Fruit fly (Drosophila melanogaster) whole organism, embryonic: ENCODE results near the gene Ythdc1.
A peak's percentile ranks its signal among the peaks of the same experiment; 100 is the strongest.

ENCODE experiments used
- Adf1 ChIP-seq: fragments of 200-800 bp; sonication (Bioruptor generic); IDR thresholded peaks from 2 replicates; pipeline ENCODE4 v1.3.6; 2022; ENCODE audit warnings: missing biosample characterization, missing genetic modification characterization
- Asciz ChIP-seq: fragments of 200-800 bp; sonication (Bioruptor generic); optimal IDR thresholded peaks from 2 replicates; lab custom pipeline; 2017; ENCODE audit warnings: missing biosample characterization, mild to moderate bottlenecking, missing genetic modification characterization, missing genetic modification reagents
- Awh ChIP-seq: fragments of 200-800 bp; sonication (Bioruptor generic); IDR thresholded peaks from 2 replicates; pipeline ENCODE4, ENCODE4 v1.3.6; 2022; ENCODE audit warnings: missing biosample characterization, missing genetic modification characterization
- Blimp-1 ChIP-seq: fragments of 200-800 bp; sonication (Bioruptor generic); optimal IDR thresholded peaks from 3 replicates; lab custom pipeline; 2018; ENCODE audit warnings: missing biosample characterization, missing genetic modification characterization, mild to moderate bottlenecking, moderate library complexity, missing genetic modification reagents
- BtbVII ChIP-seq: fragments of 200-800 bp; sonication (Bioruptor generic); optimal IDR thresholded peaks from 3 replicates; lab custom pipeline; 2017; ENCODE audit warnings: missing biosample characterization, mild to moderate bottlenecking, missing genetic modification characterization
- CG10366 ChIP-seq: fragments of 200-800 bp; sonication (Bioruptor generic); IDR thresholded peaks from 2 replicates; pipeline ENCODE4 v1.3.6; 2022; ENCODE audit warnings: missing biosample characterization, missing genetic modification characterization
- CG11093 ChIP-seq: fragments of 200-800 bp; sonication (Bioruptor generic); IDR thresholded peaks from 3 replicates; pipeline ENCODE4 v1.3.6; 2022; ENCODE audit warnings: missing biosample characterization, missing genetic modification characterization
- CG11695 ChIP-seq: fragments of 200-800 bp; sonication (Bioruptor generic); IDR thresholded peaks from 3 replicates; pipeline ENCODE4 v1.3.6; 2022; ENCODE audit warnings: missing biosample characterization, missing genetic modification characterization
- CG13424 ChIP-seq: fragments of 200-800 bp; sonication (Bioruptor generic); optimal IDR thresholded peaks from 2 replicates; lab custom pipeline; 2019; ENCODE audit warnings: missing biosample characterization, mild to moderate bottlenecking, missing genetic modification characterization, moderate library complexity
- CG15073 ChIP-seq: fragments of 200-800 bp; sonication (Bioruptor generic); optimal IDR thresholded peaks from 2 replicates; lab custom pipeline; 2016; ENCODE audit warnings: missing biosample characterization, missing genetic modification characterization
- CG17328 ChIP-seq: fragments of 200-800 bp; sonication (Bioruptor generic); IDR thresholded peaks from 2 replicates; pipeline ENCODE4 v1.3.6; 2022; ENCODE audit warnings: missing biosample characterization, missing genetic modification characterization
- CG18764 ChIP-seq: fragments of 200-800 bp; sonication (Bioruptor generic); optimal IDR thresholded peaks from 3 replicates; lab custom pipeline; 2016; ENCODE audit warnings: missing biosample characterization, missing genetic modification characterization
- CG43689 ChIP-seq: fragments of 200-800 bp; sonication (Bioruptor generic); IDR thresholded peaks from 2 replicates; pipeline ENCODE4 v1.3.6; 2022; ENCODE audit warnings: missing biosample characterization, missing genetic modification characterization
- CG5245 ChIP-seq: fragments of 200-800 bp; sonication (Bioruptor generic); optimal IDR thresholded peaks from 3 replicates; lab custom pipeline; 2016; ENCODE audit warnings: missing biosample characterization, missing genetic modification characterization
- CG6689 ChIP-seq: fragments of 200-800 bp; sonication (Bioruptor generic); IDR thresholded peaks from 2 replicates; pipeline ENCODE4 v1.3.6; 2022; ENCODE audit warnings: missing biosample characterization, missing genetic modification characterization
- CG7372 ChIP-seq: fragments of 200-800 bp; sonication (Bioruptor generic); IDR thresholded peaks from 2 replicates; pipeline ENCODE4 v1.3.6; 2022; ENCODE audit warnings: missing biosample characterization, missing genetic modification characterization
- CG8089 ChIP-seq: fragments of 200-800 bp; sonication (Bioruptor generic); optimal IDR thresholded peaks from 3 replicates; lab custom pipeline; 2016; ENCODE audit warnings: missing biosample characterization, missing genetic modification characterization
- Camta ChIP-seq: fragments of 200-800 bp; sonication (Bioruptor generic); optimal IDR thresholded peaks from 2 replicates; lab custom pipeline; 2016; ENCODE audit warnings: missing biosample characterization, missing genetic modification characterization
- Chrac-16 ChIP-seq: fragments of 200-800 bp; sonication (Bioruptor generic); optimal IDR thresholded peaks from 3 replicates; lab custom pipeline; 2016; ENCODE audit warnings: missing biosample characterization, missing genetic modification characterization
- D19A ChIP-seq: fragments of 200-800 bp; optimal IDR thresholded peaks from 3 replicates; lab custom pipeline; 2019; ENCODE audit warnings: missing biosample characterization, mild to moderate bottlenecking, missing genetic modification characterization, moderate library complexity
- E2f1 ChIP-seq: fragments of 200-800 bp; sonication (Bioruptor generic); IDR thresholded peaks from 2 replicates; pipeline ENCODE4 v1.3.6; 2022; ENCODE audit warnings: missing biosample characterization, missing genetic modification characterization
- HLH3B ChIP-seq: fragments of 200-800 bp; sonication (Bioruptor generic); IDR thresholded peaks from 2 replicates; pipeline ENCODE4 v1.3.6; 2022; ENCODE audit warnings: missing biosample characterization, missing genetic modification characterization
- Hey ChIP-seq: fragments of 200-800 bp; sonication (Bioruptor generic); optimal IDR thresholded peaks from 3 replicates; lab custom pipeline; 2018; ENCODE audit warnings: missing biosample characterization, mild to moderate bottlenecking, missing genetic modification characterization
- HmgZ ChIP-seq: fragments of 200-800 bp; sonication (Bioruptor generic); optimal IDR thresholded peaks from 2 replicates; lab custom pipeline; 2018; ENCODE audit warnings: missing biosample characterization, mild to moderate bottlenecking, missing genetic modification characterization
- Hmr ChIP-seq: fragments of 200-800 bp; sonication (Bioruptor generic); optimal IDR thresholded peaks from 3 replicates; lab custom pipeline; 2017; ENCODE audit warnings: mild to moderate bottlenecking, missing biosample characterization, missing genetic modification reagents, missing genetic modification characterization
- MTF-1 ChIP-seq: fragments of 200-800 bp; sonication (Bioruptor generic); optimal IDR thresholded peaks from 2 replicates; lab custom pipeline; 2018; ENCODE audit warnings: missing biosample characterization, mild to moderate bottlenecking, missing genetic modification characterization, borderline replicate concordance
- Myb ChIP-seq: fragments of 200-800 bp; sonication (Bioruptor generic); optimal IDR thresholded peaks from 2 replicates; lab custom pipeline; 2016; ENCODE audit warnings: missing biosample characterization, missing genetic modification characterization
- Oaz ChIP-seq: fragments of 200-800 bp; sonication (Bioruptor generic); IDR thresholded peaks from 2 replicates; pipeline ENCODE4 v1.3.6; 2022; ENCODE audit warnings: missing biosample characterization, missing genetic modification characterization
- Ptx1 ChIP-seq: fragments of 200-800 bp; sonication (Bioruptor generic); IDR thresholded peaks from 2 replicates; pipeline ENCODE4 v1.3.6; 2022; ENCODE audit warnings: missing biosample characterization, missing genetic modification characterization
- Sox102F ChIP-seq: fragments of 200-800 bp; sonication (Bioruptor generic); optimal IDR thresholded peaks from 2 replicates; lab custom pipeline; 2018; ENCODE audit warnings: missing biosample characterization, mild to moderate bottlenecking, missing genetic modification characterization, moderate library complexity
- Ssrp ChIP-seq: fragments of 200-800 bp; sonication (Bioruptor generic); optimal IDR thresholded peaks from 2 replicates; lab custom pipeline; 2018; ENCODE audit warnings: missing biosample characterization, mild to moderate bottlenecking, missing genetic modification characterization, moderate library complexity
- bigmax ChIP-seq: fragments of 200-800 bp; sonication (Bioruptor generic); optimal IDR thresholded peaks from 2 replicates; lab custom pipeline; 2018; ENCODE audit warnings: missing biosample characterization, mild to moderate bottlenecking, missing genetic modification characterization
- bsh ChIP-seq, 2 experiments: fragments of 200-800 bp; sonication (Bioruptor generic); optimal IDR thresholded peaks; 2 replicates each; lab custom pipeline; 2017 to 2018; ENCODE audit warnings: mild to moderate bottlenecking in 2 of 2, missing biosample characterization in 2 of 2, missing genetic modification characterization in 2 of 2, moderate library complexity in 1 of 2
- ci ChIP-seq: fragments of 200-800 bp; sonication (Bioruptor generic); IDR thresholded peaks from 3 replicates; pipeline ENCODE4 v1.3.6; 2022; ENCODE audit warnings: missing biosample characterization, missing genetic modification characterization
- dimm ChIP-seq: fragments of 200-800 bp; sonication (Bioruptor generic); IDR thresholded peaks from 2 replicates; pipeline ENCODE4 v1.3.6; 2022; ENCODE audit warnings: missing biosample characterization, missing genetic modification characterization
- ems ChIP-seq: fragments of 200-800 bp; sonication (Bioruptor generic); optimal IDR thresholded peaks from 3 replicates; lab custom pipeline; 2016; ENCODE audit warnings: missing biosample characterization, missing genetic modification characterization
- en ChIP-seq: fragments of 200-800 bp; sonication (Bioruptor generic); optimal IDR thresholded peaks from 2 replicates; lab custom pipeline; 2016; ENCODE audit warnings: missing biosample characterization, missing genetic modification characterization
- fd64A ChIP-seq: fragments of 200-800 bp; sonication (Bioruptor generic); optimal IDR thresholded peaks from 3 replicates; lab custom pipeline; 2018; ENCODE audit warnings: missing biosample characterization, mild to moderate bottlenecking, missing genetic modification characterization
- fu2 ChIP-seq: fragments of 200-800 bp; sonication (Bioruptor generic); optimal IDR thresholded peaks from 2 replicates; lab custom pipeline; 2016; ENCODE audit warnings: missing biosample characterization, missing genetic modification characterization
- h ChIP-seq: fragments of >200 bp; optimal IDR thresholded peaks from 2 replicates; lab custom pipeline; 2017
- lola ChIP-seq, 3 experiments: fragments of >200 bp in 2 of 3; fragments of 200-800 bp in 1 of 3; sonication (Bioruptor generic) in 1 of 3; optimal IDR thresholded peaks; 2 replicates each; lab custom pipeline; 2017 to 2019; ENCODE audit warnings: missing biosample characterization in 3 of 3, missing genetic modification characterization in 3 of 3, mild to moderate bottlenecking in 1 of 3, moderate library complexity in 1 of 3
- mam ChIP-seq: fragments of 200-800 bp; sonication (Bioruptor generic); optimal IDR thresholded peaks from 3 replicates; lab custom pipeline; 2016; ENCODE audit warnings: missing biosample characterization, missing genetic modification characterization
- mld ChIP-seq: fragments of 200-800 bp; sonication (Bioruptor generic); IDR thresholded peaks from 3 replicates; pipeline ENCODE4 v1.3.6; 2022; ENCODE audit warnings: missing biosample characterization, missing genetic modification characterization; ENCODE audit not compliant: partially characterized antibody
- p53 ChIP-seq: fragments of 200-800 bp; sonication (Bioruptor generic); optimal IDR thresholded peaks from 2 replicates; lab custom pipeline; 2016; ENCODE audit warnings: missing biosample characterization, missing genetic modification characterization
- repo ChIP-seq: fragments of 200-800 bp; sonication (Bioruptor generic); optimal IDR thresholded peaks from 2 replicates; lab custom pipeline; 2016; ENCODE audit warnings: missing biosample characterization, missing genetic modification characterization
- sqz ChIP-seq: fragments of 200-800 bp; sonication (Bioruptor generic); optimal IDR thresholded peaks from 3 replicates; lab custom pipeline; 2018; ENCODE audit warnings: missing biosample characterization, mild to moderate bottlenecking, missing genetic modification characterization
- ssp ChIP-seq: fragments of 200-800 bp; sonication (Bioruptor generic); IDR thresholded peaks from 2 replicates; pipeline ENCODE4 v1.3.6; 2022; ENCODE audit warnings: missing biosample characterization, missing genetic modification characterization
- sug ChIP-seq: fragments of 200-800 bp; optimal IDR thresholded peaks from 2 replicates; lab custom pipeline; 2019; ENCODE audit warnings: missing biosample characterization, mild to moderate bottlenecking, missing genetic modification characterization, moderate library complexity
- tna ChIP-seq: fragments of 200-800 bp; sonication (Bioruptor generic); IDR thresholded peaks from 2 replicates; pipeline ENCODE4 v1.3.6; 2022; ENCODE audit warnings: missing biosample characterization, missing genetic modification characterization; ENCODE audit not compliant: partially characterized antibody
- tup ChIP-seq: fragments of 200-800 bp; sonication (Bioruptor generic); optimal IDR thresholded peaks from 2 replicates; lab custom pipeline; 2016; ENCODE audit warnings: missing biosample characterization, mild to moderate bottlenecking, missing genetic modification characterization, moderate library complexity
- twi ChIP-seq: fragments of 200-800 bp; optimal IDR thresholded peaks from 2 replicates; lab custom pipeline; 2019; ENCODE audit warnings: missing biosample characterization, mild to moderate bottlenecking, missing genetic modification characterization, moderate library complexity
- zen ChIP-seq: fragments of 200-800 bp; sonication (Bioruptor generic); optimal IDR thresholded peaks from 3 replicates; lab custom pipeline; 2018; ENCODE audit warnings: missing biosample characterization, mild to moderate bottlenecking, missing genetic modification characterization, moderate library complexity

The Ythdc1 gene

DNA sequence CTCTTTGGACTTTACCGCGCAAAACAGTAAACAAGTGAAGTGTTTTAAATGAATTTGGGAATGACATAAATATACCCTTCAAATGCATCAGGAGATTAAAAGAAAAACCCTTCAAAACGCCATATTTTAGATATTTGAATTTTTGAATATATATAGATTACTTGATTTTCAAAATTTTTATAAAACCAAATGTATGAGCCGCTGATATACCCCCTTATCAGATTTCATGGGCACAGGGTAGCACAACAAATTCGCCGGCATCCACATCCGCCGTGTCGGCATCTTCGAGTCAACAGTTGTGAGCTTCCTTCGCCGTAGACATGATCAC is 4.0 kb upstream of the Ythdc1 start, which contains the start of gene Ids (continued):
- TF ChIP-seq Asciz (GFP tag; lab: Kevin White, UChicago): peak; percentile 62
- no peak for TF ChIP-seq MTF-1 (GFP tag; lab: Kevin White, UChicago)
- TF ChIP-seq ems: peak; percentile 41
- peak; percentile 16 for TF ChIP-seq CG5245
- TF ChIP-seq Hmr (GFP tag; lab: Kevin White, UChicago): no peak
- TF ChIP-seq Oaz: peak; percentile 39; the same call in 1 of the 2 replicates
- TF ChIP-seq tup (GFP tag; lab: Kevin White, UChicago): peak; percentile 13
- TF ChIP-seq CG18764: no peak
- TF ChIP-seq Myb (GFP tag; lab: Kevin White, UChicago): no peak
- TF ChIP-seq CG6689 (GFP tag; lab: Robert Waterston, UW): peak; percentile 84
- peak; percentile 58 for TF ChIP-seq Ssrp
- peak; percentile 45 for TF ChIP-seq Camta (GFP tag; lab: Kevin White, UChicago)
- TF ChIP-seq tna: no peak
- TF ChIP-seq bigmax: no peak
- peak; percentile 43; the same call in 1 of the 2 replicates for TF ChIP-seq Adf1 (GFP tag; lab: Robert Waterston, UW)
- no peak for TF ChIP-seq fd64A (GFP tag; lab: Kevin White, UChicago)
- TF ChIP-seq CG10366 (GFP tag; lab: Robert Waterston, UW): peak; percentile 76
- TF ChIP-seq bsh (GFP tag; optimal IDR thresholded peaks at IDR 0.05; lab: Kevin White, UChicago): peak; percentile 7 to 77
- no peak for TF ChIP-seq p53 (GFP tag; lab: Kevin White, UChicago)
- TF ChIP-seq sqz: no peak
- no peak for TF ChIP-seq repo (GFP tag; lab: Kevin White, UChicago)
- TF ChIP-seq CG15073 (GFP tag; lab: Kevin White, UChicago): no peak
- no peak for TF ChIP-seq CG8089 (GFP tag; lab: Kevin White, UChicago)
- TF ChIP-seq h (lab: Kevin White, UChicago): no peak
- peak; percentile 58 for TF ChIP-seq CG13424 (tag; lab: Kevin White, UChicago)
- TF ChIP-seq Chrac-16 (GFP tag; lab: Kevin White, UChicago): peak; percentile 58
- peak; percentile 83 for TF ChIP-seq ci (GFP tag; lab: Robert Waterston, UW)
- peak; percentile 66 for TF ChIP-seq Awh (GFP tag; lab: Robert Waterston, UW)
- TF ChIP-seq Ptx1 (GFP tag; lab: Robert Waterston, UW): peak; percentile 84
- no peak for TF ChIP-seq dimm
- peak; percentile 84 for TF ChIP-seq Sox102F
- TF ChIP-seq D19A (tag; lab: Kevin White, UChicago): peak; percentile 68
- no peak for TF ChIP-seq mld (GFP tag; lab: Robert Waterston, UW)
- TF ChIP-seq CG11093 (GFP tag; lab: Robert Waterston, UW): peak; percentile 63
- TF ChIP-seq HLH3B: peak; percentile 83
- peak; percentile 64 for TF ChIP-seq CG43689 (GFP tag; lab: Robert Waterston, UW)
- peak; percentile 55 for TF ChIP-seq zen
- peak; percentile 77; the same call in 2 of the 3 replicates for TF ChIP-seq CG11695 (GFP tag; lab: Robert Waterston, UW)
- TF ChIP-seq HmgZ (tag; lab: Kevin White, UChicago): peak; percentile 41
- TF ChIP-seq fu2 (GFP tag; lab: Kevin White, UChicago): no peak
- peak; percentile 80 for TF ChIP-seq CG17328 (GFP tag; lab: Robert Waterston, UW)
- peak; percentile 5 for TF ChIP-seq sug (tag; lab: Kevin White, UChicago)
- peak; percentile 39 for TF ChIP-seq mam (GFP tag; lab: Kevin White, UChicago)
- TF ChIP-seq Blimp-1 (GFP tag; lab: Kevin White, UChicago): peak; percentile 65
- peak; percentile 70 for TF ChIP-seq BtbVII (GFP tag; lab: Kevin White, UChicago)
- TF ChIP-seq E2f1 (GFP tag; lab: Robert Waterston, UW): peak; percentile 80
- no peak for TF ChIP-seq Hey (tag; lab: Kevin White, UChicago)
- TF ChIP-seq twi (tag; lab: Kevin White, UChicago): no peak
- peak in 1 of 3 experiments; percentile 13 for TF ChIP-seq lola (GFP tag; optimal IDR thresholded peaks at IDR 0.05; lab: Kevin White, UChicago)
- TF ChIP-seq ssp: 0 out of 2 replicates have a peak, but pooled peaks have one; percentile 26
- no peak for TF ChIP-seq en (GFP tag; lab: Kevin White, UChicago)
- TF ChIP-seq CG7372 (GFP tag; lab: Robert Waterston, UW): peak; percentile 65
